Worm (Caenorhabditis elegans): ENCODE measurements around the gene W02H5.2.

The W02H5.2 gene

DNA sequence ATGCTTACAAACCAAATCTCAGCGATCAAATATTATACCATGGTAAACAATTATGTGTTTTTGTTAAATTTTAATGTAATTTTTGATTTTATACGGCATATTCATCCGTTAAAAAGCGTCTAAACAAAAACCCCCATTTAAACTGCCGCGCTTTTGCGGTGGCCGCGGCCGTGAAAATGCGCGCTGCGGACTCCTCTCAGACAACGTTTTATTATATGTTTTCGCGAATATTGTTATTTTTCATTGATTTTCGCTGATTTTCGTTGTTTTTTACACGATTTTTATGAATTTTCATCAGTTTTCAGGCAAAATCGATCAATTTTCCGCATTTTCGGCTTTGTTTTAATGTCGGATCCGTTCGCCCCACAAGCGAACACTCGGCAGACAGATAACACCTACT is 590 bp upstream of the W02H5.2 start, which contains the start of gene W02H5.19:
Gene W02H5.19 (plus strand): TSS at position 346 of the 400 bp plus-strand sequence.
- TF ChIP-seq him-1 (tag; optimal IDR thresholded peaks at IDR 0.05): peak; percentile 28
- no peak for TF ChIP-seq dao-5 (tag; optimal IDR thresholded peaks at IDR 0.05)
- TF ChIP-seq W03F9.2 (tag; optimal IDR thresholded peaks at IDR 0.05): peak; percentile 82

- no peak for TF ChIP-seq dao-5 (tag; optimal IDR thresholded peaks at IDR 0.05)
Measured at ce11 chrV:2639506-2639905, 371 bp downstream of the W02H5.2 start.

- TF ChIP-seq dao-5 (tag; optimal IDR thresholded peaks at IDR 0.05) (no peak), W03F9.2 (tag; optimal IDR thresholded peaks at IDR 0.05) (no peak), him-1 (tag; optimal IDR thresholded peaks at IDR 0.05) (no peak)
Measured at ce11 chrV:2646067-2646466, 6.9 kb downstream of the W02H5.2 start.

DNA sequence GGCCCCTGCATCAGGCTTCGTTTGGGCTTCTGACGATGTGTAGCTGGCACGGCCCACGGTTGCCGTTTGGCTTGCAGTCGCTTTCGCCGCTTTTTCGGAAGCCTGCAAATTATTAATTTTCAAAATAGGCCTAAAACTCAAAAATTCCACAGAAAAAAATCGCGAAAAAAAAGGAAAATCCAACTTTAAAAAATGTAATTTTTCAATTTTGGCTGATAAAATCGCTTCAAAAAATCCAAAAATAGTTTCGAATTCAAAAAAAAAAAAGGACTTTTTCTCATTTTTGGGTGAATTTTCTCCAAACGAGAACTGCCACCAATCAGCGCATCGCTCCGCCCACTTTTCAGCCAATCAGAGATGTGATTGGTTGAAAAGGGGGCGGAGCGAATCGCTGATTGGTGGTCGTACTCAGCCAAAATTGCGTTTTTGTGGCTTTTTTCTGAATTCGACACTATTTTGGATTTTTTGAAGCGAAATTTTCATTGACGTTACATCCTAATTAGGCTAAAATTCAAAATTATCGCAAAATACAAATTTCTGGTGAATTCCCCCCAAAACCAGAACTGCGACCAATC is 8.2 kb downstream of the W02H5.2 start:
- TF ChIP-seq dao-5 (tag; optimal IDR thresholded peaks at IDR 0.05) (no peak), him-1 (tag; optimal IDR thresholded peaks at IDR 0.05) (no peak), W03F9.2 (tag; optimal IDR thresholded peaks at IDR 0.05) (no peak)

DNA sequence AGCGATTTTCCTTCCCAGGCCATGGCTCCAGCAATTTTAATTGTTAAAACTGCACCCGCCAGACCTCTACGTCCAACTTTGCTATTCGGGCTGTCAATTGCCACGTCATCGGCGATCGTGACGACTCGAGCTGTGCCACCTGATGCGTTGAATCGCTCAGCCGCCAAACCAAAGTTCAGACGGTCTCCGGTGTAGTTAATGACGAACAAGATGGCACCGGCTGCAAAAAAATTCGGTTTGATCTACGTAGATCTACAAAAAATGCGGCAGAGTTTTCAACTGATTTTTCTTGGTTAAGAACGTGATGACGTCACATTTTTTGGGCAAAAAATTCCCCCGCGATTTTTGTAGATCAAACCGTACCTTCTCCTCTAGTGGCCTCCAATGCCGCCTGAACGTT is 11.8 kb downstream of the W02H5.2 start:
- TF ChIP-seq him-1 (tag; optimal IDR thresholded peaks at IDR 0.05): no peak
- no peak for TF ChIP-seq W03F9.2 (tag; optimal IDR thresholded peaks at IDR 0.05)
- TF ChIP-seq dao-5 (tag; optimal IDR thresholded peaks at IDR 0.05): no peak

DNA sequence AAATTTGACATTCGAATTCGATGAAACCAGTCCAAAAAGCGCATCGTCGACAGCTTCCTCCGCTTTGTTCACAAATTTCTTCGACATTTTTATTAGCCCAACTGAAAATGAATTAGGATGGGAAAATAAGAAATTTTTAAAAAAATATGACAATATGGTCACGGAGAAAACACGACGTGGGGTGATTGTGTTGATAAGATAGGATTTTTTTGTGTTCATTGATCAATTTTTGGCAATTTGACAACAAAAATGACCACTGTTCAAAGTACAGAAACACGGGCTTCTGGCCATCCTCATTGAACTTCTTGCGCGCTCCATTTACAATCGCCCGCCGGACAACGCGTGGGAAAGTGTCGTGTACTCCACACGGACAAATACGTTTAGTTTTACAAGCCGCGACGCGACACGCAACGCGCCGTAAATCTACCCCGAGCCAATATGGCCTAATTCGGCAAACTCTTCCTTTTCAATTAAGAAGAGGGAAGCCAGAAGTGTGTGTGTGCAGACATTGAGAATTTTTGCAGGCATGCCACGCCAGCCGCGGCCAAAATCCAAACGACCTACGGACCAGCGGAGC is 13.5 kb downstream of the W02H5.2 start, which contains the start of the genes W02H5.8 and angl-1:
Gene W02H5.8 (minus strand): TSS at position 101 of the 577 bp plus-strand sequence.
Gene angl-1 (plus strand): TSS at position 527 of the 577 bp plus-strand sequence.
- TF ChIP-seq dao-5 (tag; optimal IDR thresholded peaks at IDR 0.05) (no peak), W03F9.2 (tag; optimal IDR thresholded peaks at IDR 0.05) (no peak), him-1 (tag; optimal IDR thresholded peaks at IDR 0.05) (no peak)

- no peak for TF ChIP-seq W03F9.2 (tag; optimal IDR thresholded peaks at IDR 0.05)
- no peak for TF ChIP-seq dao-5 (tag; optimal IDR thresholded peaks at IDR 0.05)
- TF ChIP-seq him-1 (tag; optimal IDR thresholded peaks at IDR 0.05): no peak
Measured at ce11 chrV:2656159-2656558, 17.0 kb downstream of the W02H5.2 start.

ce11 chrV:2657682-2658081 is 18.5 kb downstream of the W02H5.2 start:
- TF ChIP-seq dao-5 (tag; optimal IDR thresholded peaks at IDR 0.05) (no peak), W03F9.2 (tag; optimal IDR thresholded peaks at IDR 0.05) (peak; percentile 2)

ce11 chrV:2660457-2660856 is 21.3 kb downstream of the W02H5.2 start:
- TF ChIP-seq dao-5 (tag; optimal IDR thresholded peaks at IDR 0.05) (no peak), him-1 (tag; optimal IDR thresholded peaks at IDR 0.05) (no peak), W03F9.2 (tag; optimal IDR thresholded peaks at IDR 0.05) (no peak)

DNA sequence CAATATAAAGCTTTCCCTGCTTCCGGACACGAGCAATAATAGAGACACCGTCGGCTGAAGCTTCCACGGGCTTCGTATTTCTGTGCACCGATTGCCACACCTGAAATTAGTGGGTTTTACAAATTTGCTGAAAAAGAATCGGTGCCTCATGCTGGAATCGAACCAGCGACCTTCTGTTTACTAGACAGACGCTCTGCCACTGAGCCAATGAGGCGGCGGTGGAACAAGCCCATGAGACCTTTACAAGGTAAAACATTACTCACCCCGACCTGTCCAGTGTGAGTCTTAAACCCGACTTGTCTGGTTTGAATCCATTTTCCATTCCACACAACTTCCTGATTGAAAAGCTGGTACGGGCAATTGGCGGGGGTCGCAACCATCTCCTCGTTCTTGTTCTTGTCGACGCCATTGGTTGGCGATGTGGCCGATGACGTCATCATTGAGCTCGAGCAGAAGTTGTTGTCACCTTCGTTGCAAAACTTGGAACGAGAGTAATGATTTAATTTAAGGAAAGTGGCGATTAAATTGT is 25.5 kb downstream of the W02H5.2 start, which contains the start of gene ndx-2:
Gene ndx-2 (minus strand): TSS at position 479 of the 529 bp plus-strand sequence.
- TF ChIP-seq him-1 (tag; optimal IDR thresholded peaks at IDR 0.05) (no peak), dao-5 (tag; optimal IDR thresholded peaks at IDR 0.05) (peak; percentile 33), W03F9.2 (tag; optimal IDR thresholded peaks at IDR 0.05) (no peak)

DNA sequence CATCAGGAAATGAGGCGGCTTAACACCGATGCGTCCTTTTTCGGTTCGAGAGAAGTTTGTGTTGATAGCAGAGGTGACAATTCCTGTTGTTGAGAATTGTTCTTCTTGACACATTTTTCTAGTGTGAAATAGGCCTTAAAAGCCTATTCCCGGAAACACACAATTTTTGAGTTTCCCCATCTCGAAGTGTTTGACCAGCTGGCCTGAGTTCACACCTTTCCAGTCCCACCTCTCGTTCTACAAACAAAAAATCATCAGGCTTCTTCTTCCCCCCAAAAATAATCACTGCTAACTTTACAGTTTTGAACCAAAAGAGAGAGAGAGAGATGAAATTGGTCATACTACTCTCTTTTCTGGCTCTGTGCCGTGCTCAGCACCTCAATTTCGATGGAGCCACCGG is 27.5 kb downstream of the W02H5.2 start, which contains the start of gene W02G9.4:
Gene W02G9.4 (plus strand): TSS at position 301 of the 400 bp plus-strand sequence.
- no peak for TF ChIP-seq dao-5 (tag; optimal IDR thresholded peaks at IDR 0.05)
- no peak for TF ChIP-seq W03F9.2 (tag; optimal IDR thresholded peaks at IDR 0.05)

- no peak for TF ChIP-seq W03F9.2 (tag; optimal IDR thresholded peaks at IDR 0.05)
- no peak for TF ChIP-seq him-1 (tag; optimal IDR thresholded peaks at IDR 0.05)
- TF ChIP-seq dao-5 (tag; optimal IDR thresholded peaks at IDR 0.05): no peak
Measured at ce11 chrV:2671155-2671554, 32.0 kb downstream of the W02H5.2 start, which contains the start of gene kel-8. Gene kel-8 (plus strand): TSS chrV:2671455.

DNA sequence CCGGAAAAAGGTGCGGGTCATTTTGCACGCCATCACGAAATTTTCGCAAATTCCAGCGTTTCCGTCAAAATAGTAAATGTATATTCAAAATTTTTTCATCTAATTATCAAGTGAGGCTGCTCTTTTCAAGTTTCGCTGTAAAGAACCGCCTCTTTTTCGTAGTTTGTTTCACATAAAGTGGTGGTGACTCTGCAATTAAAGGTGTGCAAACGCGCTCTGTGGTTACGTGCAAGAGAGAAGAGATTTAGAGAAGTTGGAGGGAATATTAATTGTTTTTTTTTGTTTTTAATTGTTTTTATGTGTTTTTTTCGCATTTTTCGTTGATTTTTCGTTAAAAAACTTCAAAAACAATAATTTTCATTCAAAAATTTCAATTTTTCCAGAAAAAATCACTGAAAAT is 33.5 kb downstream of the W02H5.2 start, which contains the start of gene W02G9.3:
Gene W02G9.3 (plus strand): TSS at position 384 of the 400 bp plus-strand sequence.
- TF ChIP-seq him-1 (tag; optimal IDR thresholded peaks at IDR 0.05): no peak
- TF ChIP-seq W03F9.2 (tag; optimal IDR thresholded peaks at IDR 0.05): peak; percentile 81

DNA sequence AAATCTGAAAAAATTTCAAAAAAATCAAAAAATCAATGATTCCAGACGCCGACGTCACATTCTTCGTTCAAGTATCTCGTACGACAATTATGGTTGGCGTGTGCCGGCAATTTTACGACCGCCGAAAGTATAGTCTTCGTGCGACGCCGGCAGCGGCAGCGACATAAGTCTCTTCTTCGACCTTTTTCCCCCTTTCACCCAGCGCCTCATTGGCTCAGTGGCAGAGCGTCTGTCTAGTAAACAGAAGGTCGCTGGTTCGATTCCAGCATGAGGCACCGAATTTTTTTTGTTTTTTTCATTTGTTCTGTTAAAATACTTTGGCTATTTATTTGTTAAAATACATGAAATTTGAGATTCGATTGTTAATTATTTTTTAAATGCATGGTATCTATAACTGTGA is 34.7 kb downstream of the W02H5.2 start:
- no peak for TF ChIP-seq him-1 (tag; optimal IDR thresholded peaks at IDR 0.05)
- TF ChIP-seq W03F9.2 (tag; optimal IDR thresholded peaks at IDR 0.05): no peak
- TF ChIP-seq dao-5 (tag; optimal IDR thresholded peaks at IDR 0.05): no peak

All from whole organism, L4/young adult.